Worm (Caenorhabditis elegans): ENCODE measurements around the gene pam-1.

DNA sequence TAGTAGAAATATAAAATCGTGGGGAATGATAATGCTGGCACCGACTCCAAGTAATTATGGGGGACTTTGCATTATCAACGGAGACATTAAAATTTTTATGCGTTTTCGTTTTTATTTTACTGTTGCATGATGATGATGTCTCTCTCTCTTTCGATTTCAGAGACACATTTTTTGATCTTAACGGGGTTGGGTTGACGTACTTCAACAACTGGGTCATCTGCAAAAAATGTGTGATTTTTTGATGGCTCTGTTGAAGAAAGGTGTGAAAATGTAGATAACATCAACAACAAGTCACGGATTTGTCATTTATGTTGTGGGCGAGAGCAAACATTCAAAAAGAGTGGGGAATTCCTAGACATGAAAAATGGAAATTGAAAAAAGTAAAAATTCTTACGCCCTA lies 49.3 kb downstream of the pam-1 start, which contains the start of gene F55G1.15:
- TF ChIP-seq flt-1 (GFP tag; IDR thresholded peaks at IDR 0.05) (no peak), med-1 (GFP tag; optimal IDR thresholded peaks at IDR 0.05; ENCODE audit: insufficient read depth) (no peak), cog-1 (tag; optimal IDR thresholded peaks at IDR 0.05) (no peak), T22C8.4 (GFP tag; IDR thresholded peaks at IDR 0.05) (no peak), tab-1 (GFP tag; IDR thresholded peaks at IDR 0.05) (no peak), ztf-29 (GFP tag; IDR thresholded peaks at IDR 0.05) (no peak), ref-1 (GFP tag; conservative IDR thresholded peaks at IDR 0.05) (no peak), klf-2 (GFP tag; conservative IDR thresholded peaks at IDR 0.05) (no peak)
